Fruit fly (Drosophila melanogaster) whole organism, wandering third instar larva: ENCODE data around the gene Npc2d.

Experiments
- Abd-B ChIP-seq: fragments of >200 bp; optimal IDR thresholded peaks from 2 replicates; lab custom pipeline; 2017; ENCODE audit warnings: missing biosample characterization, missing genetic modification characterization
- CG32264 ChIP-seq: fragments of 200-800 bp; sonication (Bioruptor generic); optimal IDR thresholded peaks from 2 replicates; lab custom pipeline; 2016; ENCODE audit warnings: missing biosample characterization, missing genetic modification characterization
- CG9705 ChIP-seq: fragments of 200-800 bp; sonication (Bioruptor generic); optimal IDR thresholded peaks from 2 replicates; lab custom pipeline; 2018; ENCODE audit warnings: missing biosample characterization, mild to moderate bottlenecking, missing genetic modification characterization
- CrebA ChIP-seq: fragments of 200-800 bp; sonication (Bioruptor generic); optimal IDR thresholded peaks from 2 replicates; lab custom pipeline; 2016; ENCODE audit warnings: missing biosample characterization, mild to moderate bottlenecking, missing genetic modification characterization, borderline replicate concordance
- Dfd ChIP-seq: fragments of >200 bp; optimal IDR thresholded peaks from 2 replicates; lab custom pipeline; 2017; ENCODE audit warnings: missing biosample characterization, missing genetic modification characterization
- Dif ChIP-seq: fragments of 200-275, 200-300 bp; sonication (Bioruptor generic); optimal IDR thresholded peaks from 2 replicates; lab custom pipeline; 2018; ENCODE audit warnings: missing biosample characterization, missing genetic modification characterization; ENCODE audit not compliant: partially characterized antibody
- GATAd ChIP-seq: sonication (Bioruptor generic); optimal IDR thresholded peaks from 2 replicates; lab custom pipeline; 2016; ENCODE audit warnings: missing biosample characterization, missing genetic modification characterization
- HLH106 ChIP-seq: fragments of 200-800 bp; optimal IDR thresholded peaks from 3 replicates; lab custom pipeline; 2019; ENCODE audit warnings: missing biosample characterization, mild to moderate bottlenecking, missing genetic modification characterization, moderate library complexity
- Hnf4 ChIP-seq: fragments of 200-800 bp; sonication (Bioruptor generic); optimal IDR thresholded peaks from 2 replicates; lab custom pipeline; 2016; ENCODE audit warnings: missing biosample characterization, mild to moderate bottlenecking, missing genetic modification characterization
- Hr78 ChIP-seq: fragments of >200 bp; optimal IDR thresholded peaks from 2 replicates; lab custom pipeline; 2017; ENCODE audit warnings: missing biosample characterization, missing genetic modification characterization
- Hr83 ChIP-seq: fragments of 200-300 bp; sonication (Bioruptor generic); optimal IDR thresholded peaks from 2 replicates; lab custom pipeline; 2016; ENCODE audit warnings: missing biosample characterization, mild to moderate bottlenecking, missing genetic modification characterization, moderate library complexity; ENCODE audit not compliant: poor library complexity, severe bottlenecking
- Jra ChIP-seq: sonication (Bioruptor generic); optimal IDR thresholded peaks from 2 replicates; lab custom pipeline; 2016; ENCODE audit warnings: missing biosample characterization, missing genetic modification characterization
- Mio ChIP-seq: sonication (Bioruptor generic); optimal IDR thresholded peaks from 2 replicates; lab custom pipeline; 2016; ENCODE audit warnings: missing biosample characterization, missing genetic modification characterization
- Myc ChIP-seq: fragments of >200 bp; optimal IDR thresholded peaks from 2 replicates; lab custom pipeline; 2017
- N ChIP-seq: fragments of >200 bp; optimal IDR thresholded peaks from 2 replicates; lab custom pipeline; 2018; ENCODE audit warnings: missing biosample characterization, missing external identifiers, missing genetic modification characterization
- OdsH ChIP-seq: fragments of 200-800 bp; sonication (Bioruptor generic); optimal IDR thresholded peaks from 2 replicates; lab custom pipeline; 2016; ENCODE audit warnings: missing biosample characterization, mild to moderate bottlenecking, missing genetic modification characterization
- Rel ChIP-seq, 2 experiments: fragments of 200-800 bp; sonication (Bioruptor generic) in 1 of 2; optimal IDR thresholded peaks; 2 replicates in 1 of 2; 3 replicates in 1 of 2; lab custom pipeline; 2016 to 2019; ENCODE audit warnings: mild to moderate bottlenecking in 2 of 2, missing biosample characterization in 2 of 2, missing genetic modification characterization in 2 of 2, moderate library complexity in 1 of 2
- Sp1 ChIP-seq: fragments of 200-800 bp; sonication (Bioruptor generic); optimal IDR thresholded peaks from 3 replicates; lab custom pipeline; 2019; ENCODE audit warnings: missing biosample characterization, mild to moderate bottlenecking, missing genetic modification characterization, moderate library complexity
- Vsx2 ChIP-seq: fragments of 200-300, 225-300 bp; sonication (Bioruptor generic); optimal IDR thresholded peaks from 2 replicates; lab custom pipeline; 2018; ENCODE audit warnings: missing biosample characterization, missing genetic modification characterization; ENCODE audit not compliant: partially characterized antibody
- br ChIP-seq: fragments of 200-800 bp; sonication (Bioruptor generic); optimal IDR thresholded peaks from 2 replicates; lab custom pipeline; 2016; ENCODE audit warnings: missing biosample characterization, missing genetic modification characterization
- brk ChIP-seq: fragments of 200-800 bp; sonication (Bioruptor generic); optimal IDR thresholded peaks from 2 replicates; lab custom pipeline; 2016; ENCODE audit warnings: missing biosample characterization, mild to moderate bottlenecking, missing genetic modification characterization
- dl ChIP-seq, 2 experiments: fragments of 175-275, 200-275 bp in 1 of 2; fragments of 200-275 bp in 1 of 2; sonication (Bioruptor generic); optimal IDR thresholded peaks; lab custom pipeline; 2018; ENCODE audit warnings: mild to moderate bottlenecking in 2 of 2, missing biosample characterization in 2 of 2, missing genetic modification characterization in 2 of 2, moderate library complexity in 2 of 2; ENCODE audit not compliant: partially characterized antibody in 2 of 2, insufficient read depth in 1 of 2
- dmrt93B ChIP-seq: fragments of 200-800 bp; sonication (Bioruptor generic); optimal IDR thresholded peaks from 2 replicates; lab custom pipeline; 2018; ENCODE audit warnings: missing biosample characterization, mild to moderate bottlenecking, missing genetic modification characterization
- dsf ChIP-seq: sonication (Bioruptor generic); optimal IDR thresholded peaks from 2 replicates; lab custom pipeline; 2016; ENCODE audit warnings: missing biosample characterization, missing genetic modification characterization, borderline replicate concordance
- ey ChIP-seq: fragments of 200-800 bp; sonication (Bioruptor generic); optimal IDR thresholded peaks from 2 replicates; lab custom pipeline; 2016; ENCODE audit warnings: missing biosample characterization, missing genetic modification characterization
- foxo ChIP-seq, 2 experiments: fragments of 200-800 bp; sonication (Bioruptor generic); optimal IDR thresholded peaks; 2 replicates in 1 of 2; 3 replicates in 1 of 2; lab custom pipeline; 2016 to 2017; ENCODE audit warnings: missing biosample characterization in 2 of 2, missing genetic modification characterization in 2 of 2
- fru ChIP-seq: fragments of 200-800 bp; sonication (Bioruptor generic); optimal IDR thresholded peaks from 3 replicates; lab custom pipeline; 2016; ENCODE audit warnings: missing biosample characterization, mild to moderate bottlenecking, missing genetic modification characterization
- h ChIP-seq: fragments of 200-800 bp; sonication (Bioruptor generic); optimal IDR thresholded peaks from 3 replicates; lab custom pipeline; 2016; ENCODE audit warnings: missing biosample characterization, mild to moderate bottlenecking, missing genetic modification characterization
- jim ChIP-seq: fragments of 175-275, 200-325 bp; sonication (Bioruptor generic); optimal IDR thresholded peaks from 2 replicates; lab custom pipeline; 2016; ENCODE audit warnings: missing biosample characterization, mild to moderate bottlenecking, missing genetic modification characterization
- lola ChIP-seq: fragments of >200 bp; optimal IDR thresholded peaks from 2 replicates; lab custom pipeline; 2017; ENCODE audit warnings: missing biosample characterization, missing genetic modification characterization
- pan ChIP-seq: fragments of >200 bp; optimal IDR thresholded peaks from 2 replicates; lab custom pipeline; 2017
- psq ChIP-seq: fragments of 200-800 bp; sonication (Bioruptor generic); optimal IDR thresholded peaks from 3 replicates; lab custom pipeline; 2017; ENCODE audit warnings: missing biosample characterization, mild to moderate bottlenecking, missing genetic modification characterization, moderate library complexity
- rgr ChIP-seq: fragments of 200-800 bp; sonication (Bioruptor generic); optimal IDR thresholded peaks from 3 replicates; lab custom pipeline; 2016; ENCODE audit warnings: missing biosample characterization, mild to moderate bottlenecking, missing genetic modification characterization
- sage ChIP-seq: fragments of 200-800 bp; sonication (Bioruptor generic); optimal IDR thresholded peaks from 2 replicates; lab custom pipeline; 2016; ENCODE audit warnings: missing biosample characterization, mild to moderate bottlenecking, missing genetic modification characterization
- sv ChIP-seq: fragments of 200-800 bp; sonication (Bioruptor generic); optimal IDR thresholded peaks from 3 replicates; lab custom pipeline; 2016; ENCODE audit warnings: missing biosample characterization, missing genetic modification characterization
- tai ChIP-seq: sonication (Bioruptor generic); optimal IDR thresholded peaks from 2 replicates; lab custom pipeline; 2016; ENCODE audit warnings: missing biosample characterization, missing genetic modification characterization
- usp ChIP-seq: fragments of >200 bp; optimal IDR thresholded peaks from 2 replicates; lab custom pipeline; 2017; ENCODE audit warnings: missing biosample characterization, missing genetic modification characterization
- woc ChIP-seq: sonication (Bioruptor generic); optimal IDR thresholded peaks from 2 replicates; lab custom pipeline; 2016; ENCODE audit warnings: missing biosample characterization, mild to moderate bottlenecking, missing genetic modification characterization

Npc2d gene

DNA sequence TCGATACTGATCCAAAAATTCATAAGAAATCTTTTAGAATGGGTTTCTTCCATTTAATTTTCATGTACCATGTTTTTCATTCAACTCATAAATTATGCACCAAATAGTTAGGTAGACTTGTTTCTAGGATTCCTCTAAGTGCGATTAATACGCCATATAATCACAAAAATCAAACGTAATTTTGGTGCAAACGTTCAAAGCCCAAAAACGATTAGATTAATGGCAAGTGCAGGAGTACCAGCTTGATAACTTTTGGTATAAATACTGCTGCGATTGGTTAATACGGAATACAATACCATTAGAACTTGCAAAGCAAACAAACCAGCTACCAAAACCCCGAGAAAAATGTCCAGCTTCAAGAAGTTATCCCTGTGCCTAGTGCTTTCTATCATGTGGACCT is 4.1 kb upstream of the Npc2d start, which contains the start of gene Npc2c:
TSS of gene Npc2c (plus strand) at position 301 of the 400 bp plus-strand sequence.
- TF ChIP-seq h (GFP tag; lab: Kevin White, UChicago) (no peak), Mio (GFP tag; lab: Kevin White, UChicago) (no peak), ey (GFP tag; lab: Kevin White, UChicago) (no peak), tai (GFP tag; lab: Kevin White, UChicago) (no peak), Sp1 (no peak)

DNA sequence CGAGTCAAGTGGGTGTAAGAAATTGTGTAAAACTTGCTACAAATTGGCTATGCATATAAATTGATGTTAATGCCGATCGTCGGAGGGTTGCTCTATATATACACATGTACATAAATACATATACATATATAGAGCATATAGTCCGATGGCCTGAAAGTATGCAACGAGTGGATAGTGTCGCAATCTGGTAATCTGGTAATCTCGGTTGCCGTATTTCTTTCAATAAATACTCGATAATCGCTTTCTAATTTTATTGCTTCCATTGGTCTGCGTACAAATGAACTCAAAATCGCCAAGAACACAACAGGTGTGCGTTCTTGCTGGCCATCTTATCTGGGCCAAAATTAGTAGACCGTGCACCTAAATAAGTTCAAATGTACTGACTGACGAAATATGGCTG is 3.5 kb upstream of the Npc2d start:
- TF ChIP-seq tai (GFP tag; lab: Kevin White, UChicago): no peak
- TF ChIP-seq pan: no peak
- TF ChIP-seq woc: no peak
- TF ChIP-seq Hnf4 (GFP tag; lab: Kevin White, UChicago): no peak
- TF ChIP-seq Vsx2 (GFP tag; lab: Kevin White, UChicago): no peak

DNA sequence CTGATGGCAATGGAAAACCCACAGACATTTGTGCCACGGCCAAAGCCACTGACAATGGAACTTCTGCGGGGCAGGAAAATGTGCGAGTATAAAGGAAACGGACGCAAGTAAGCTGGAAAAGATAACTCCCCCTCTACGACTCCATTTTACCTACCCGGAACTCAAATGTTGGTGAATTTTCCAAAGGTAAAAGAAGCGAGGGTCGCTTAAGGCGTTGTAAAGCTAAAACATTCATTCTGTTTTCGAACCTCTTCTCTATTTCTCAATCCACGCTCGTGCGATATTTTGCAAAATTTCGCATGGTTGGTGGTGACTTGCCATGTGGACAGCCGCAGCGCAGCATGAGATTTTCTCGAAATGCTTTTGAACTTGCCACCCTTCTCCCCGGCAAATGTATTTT is 764 bp upstream of the Npc2d start:
- TF ChIP-seq sv (GFP tag; lab: Kevin White, UChicago) (no peak), lola (GFP tag; lab: Kevin White, UChicago) (no peak), sage (GFP tag; lab: Kevin White, UChicago) (no peak)
- TF ChIP-seq, all 38 proteins: peak for 0

DNA sequence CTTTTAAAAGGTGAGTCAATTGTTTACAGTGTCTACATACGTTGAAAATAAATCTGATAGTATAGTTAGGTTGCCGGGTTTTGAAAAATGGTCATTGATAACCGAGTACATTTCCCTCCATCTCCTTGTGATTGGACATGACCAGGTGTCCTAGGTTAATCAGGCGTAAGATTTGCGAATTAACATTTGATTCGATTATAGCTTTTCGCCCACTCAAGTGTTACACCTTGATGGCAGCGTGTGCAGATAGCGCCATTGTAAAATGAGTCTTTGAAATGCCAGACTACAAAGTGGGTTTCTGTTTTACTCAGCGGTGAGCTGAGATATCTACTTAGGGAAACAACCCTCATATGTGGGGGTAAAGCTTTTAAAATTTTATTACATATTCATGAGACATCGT is 879 bp downstream of the Npc2d start:
- TF ChIP-seq OdsH (GFP tag; lab: Kevin White, UChicago) (no peak), h (GFP tag; lab: Kevin White, UChicago) (no peak), Jra (GFP tag; lab: Kevin White, UChicago) (no peak), rgr (GFP tag; lab: Kevin White, UChicago) (no peak), usp (GFP tag; lab: Kevin White, UChicago) (no peak)

DNA sequence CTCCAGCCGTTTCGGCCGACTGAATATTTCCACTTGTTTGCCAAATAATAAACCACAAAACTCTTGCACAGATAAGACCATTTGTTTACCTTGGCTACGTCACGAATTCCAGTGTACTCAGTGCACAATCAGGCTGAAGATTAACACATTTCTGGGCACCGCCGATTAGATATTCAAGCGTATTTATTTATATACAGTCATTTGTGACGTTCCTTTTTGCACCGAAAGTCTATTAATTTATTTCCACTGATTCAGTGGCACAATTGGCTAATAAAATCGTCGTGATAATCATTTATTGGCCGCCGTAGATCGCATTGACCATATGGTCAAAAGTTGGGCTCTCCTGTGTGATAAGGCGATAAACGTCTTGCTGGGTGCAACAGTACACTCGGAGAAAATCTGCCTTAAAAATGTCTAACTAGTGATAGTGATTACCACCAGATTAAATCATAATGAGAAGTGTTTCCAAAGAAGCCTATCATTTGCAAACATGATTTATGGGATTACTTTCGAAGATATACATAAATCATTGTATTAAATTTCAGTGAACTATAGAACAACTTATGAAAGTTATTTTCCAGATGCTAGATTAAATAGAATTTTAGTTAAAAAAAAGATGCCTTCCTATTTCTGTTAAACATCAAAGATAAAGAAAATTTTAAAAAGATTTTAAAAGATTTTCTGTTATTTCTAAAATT is 1.5 kb downstream of the Npc2d start:
- TF ChIP-seq sv (GFP tag; lab: Kevin White, UChicago): no peak
- TF ChIP-seq Hr78: no peak
- TF ChIP-seq lola (GFP tag; lab: Kevin White, UChicago): no peak
- TF ChIP-seq Jra (GFP tag; lab: Kevin White, UChicago): no peak
- TF ChIP-seq N: no peak
- no peak for TF ChIP-seq OdsH (GFP tag; lab: Kevin White, UChicago)
- no peak for TF ChIP-seq Dif (GFP tag; lab: Kevin White, UChicago)
- no peak for TF ChIP-seq CG9705
- no peak for TF ChIP-seq GATAd (GFP tag; lab: Kevin White, UChicago)
- TF ChIP-seq Vsx2 (GFP tag; lab: Kevin White, UChicago): peak; percentile 77
- peak; percentile 19 for TF ChIP-seq fru (GFP tag; lab: Kevin White, UChicago)
- TF ChIP-seq dmrt93B (GFP tag; lab: Kevin White, UChicago): no peak
- TF ChIP-seq brk (GFP tag; lab: Kevin White, UChicago): peak; percentile 39
- peak; percentile 28 for TF ChIP-seq HLH106 (tag; lab: Kevin White, UChicago)
- peak; percentile 2 to 27 for TF ChIP-seq foxo (GFP tag; optimal IDR thresholded peaks at IDR 0.05; lab: Kevin White, UChicago)
- peak; percentile 30 for TF ChIP-seq h (GFP tag; lab: Kevin White, UChicago)
- TF ChIP-seq Dfd (GFP tag; lab: Kevin White, UChicago): no peak
- no peak for TF ChIP-seq jim (GFP tag; lab: Kevin White, UChicago)
- no peak for TF ChIP-seq woc
- TF ChIP-seq dsf (GFP tag; lab: Kevin White, UChicago): no peak
- TF ChIP-seq tai (GFP tag; lab: Kevin White, UChicago): no peak
- no peak for TF ChIP-seq CG32264
- peak; percentile 55 for TF ChIP-seq Rel (GFP tag; optimal IDR thresholded peaks at IDR 0.05; lab: Kevin White, UChicago)
- peak; percentile 46 for TF ChIP-seq Rel (tag; optimal IDR thresholded peaks at IDR 0.05; lab: Kevin White, UChicago)
- TF ChIP-seq pan: no peak
- TF ChIP-seq Mio (GFP tag; lab: Kevin White, UChicago): no peak
- no peak for TF ChIP-seq Hnf4 (GFP tag; lab: Kevin White, UChicago)
- no peak for TF ChIP-seq rgr (GFP tag; lab: Kevin White, UChicago)
- no peak for TF ChIP-seq Abd-B (GFP tag; lab: Kevin White, UChicago)
- peak; percentile 60 for TF ChIP-seq Sp1
- TF ChIP-seq br: peak; percentile 6
- TF ChIP-seq dl (GFP tag; optimal IDR thresholded peaks at IDR 0.05; lab: Kevin White, UChicago; ENCODE audit: insufficient read depth in 1 of 2, partially characterized antibody in 2 of 2): no peak
- no peak for TF ChIP-seq CrebA
- no peak for TF ChIP-seq sage (GFP tag; lab: Kevin White, UChicago)
- no peak for TF ChIP-seq Myc (lab: Kevin White, UChicago)
- peak; percentile 6 for TF ChIP-seq Hr83 (GFP tag; lab: Kevin White, UChicago)
- no peak for TF ChIP-seq psq
- no peak for TF ChIP-seq usp (GFP tag; lab: Kevin White, UChicago)
- no peak for TF ChIP-seq ey (GFP tag; lab: Kevin White, UChicago)
